Worm (Caenorhabditis elegans): Measurements from ENCODE around the gene sfxn-2.
A peak's percentile ranks its signal among the peaks of the same experiment; 100 is the strongest.

Gene sfxn-2

DNA sequence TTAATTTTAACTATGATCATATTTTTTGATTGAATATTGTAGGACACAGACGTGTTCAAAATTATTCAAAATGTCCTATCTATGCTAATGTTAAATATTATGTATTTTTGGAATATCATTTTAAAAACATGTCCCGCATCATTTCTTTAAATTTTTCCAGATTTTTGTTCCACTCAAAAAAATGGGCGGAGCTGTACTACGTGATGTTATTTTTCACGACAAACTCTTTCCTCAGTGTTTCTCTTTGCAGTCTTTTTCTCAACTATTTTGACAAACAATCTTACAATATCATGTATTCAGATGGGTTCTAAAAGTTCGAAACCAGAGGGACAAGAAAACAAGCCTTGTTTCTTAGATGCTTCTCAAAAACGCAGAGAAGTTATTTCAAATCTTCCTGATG lies 18.3 kb upstream of the sfxn-2 start, which contains the start of gene F45E1.5:
TSS of gene F45E1.5 (plus strand) at position 301 of the 400 bp plus-strand sequence.
- TF ChIP-seq fos-1 (tag; optimal IDR thresholded peaks at IDR 0.05) = no peak
- no peak for TF ChIP-seq nhr-12 (tag; optimal IDR thresholded peaks at IDR 0.05)
- TF ChIP-seq efl-1 (optimal IDR thresholded peaks at IDR 0.05) = no peak
- TF ChIP-seq efl-1 (GFP tag; optimal IDR thresholded peaks at IDR 0.05 in 1 of 2) = no peak
- TF ChIP-seq ceh-63 (GFP tag; optimal IDR thresholded peaks at IDR 0.05) = no peak

DNA sequence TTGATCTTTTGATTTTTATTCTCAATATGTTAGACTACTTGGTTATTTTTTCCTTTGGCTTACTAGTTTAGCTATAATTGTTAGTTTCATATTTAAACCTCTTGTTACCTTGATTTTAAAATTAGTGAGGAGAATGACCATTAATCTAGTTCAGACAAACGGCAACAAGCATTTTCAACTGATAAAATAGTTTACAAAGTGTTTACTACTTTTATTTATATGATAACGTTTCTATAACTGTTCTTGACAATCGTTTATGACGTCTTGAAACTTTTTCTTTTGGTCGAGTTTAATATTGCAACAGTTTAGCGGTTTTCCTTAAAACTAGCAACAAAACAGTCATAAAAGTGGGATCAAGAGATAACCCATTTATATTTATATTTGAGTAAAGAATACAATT lies 17.6 kb upstream of the sfxn-2 start:
- peak; percentile 23 for TF ChIP-seq elt-2 (tag; optimal IDR thresholded peaks at IDR 0.05)
- no peak for TF ChIP-seq zip-4 (GFP tag; optimal IDR thresholded peaks at IDR 0.05)

DNA sequence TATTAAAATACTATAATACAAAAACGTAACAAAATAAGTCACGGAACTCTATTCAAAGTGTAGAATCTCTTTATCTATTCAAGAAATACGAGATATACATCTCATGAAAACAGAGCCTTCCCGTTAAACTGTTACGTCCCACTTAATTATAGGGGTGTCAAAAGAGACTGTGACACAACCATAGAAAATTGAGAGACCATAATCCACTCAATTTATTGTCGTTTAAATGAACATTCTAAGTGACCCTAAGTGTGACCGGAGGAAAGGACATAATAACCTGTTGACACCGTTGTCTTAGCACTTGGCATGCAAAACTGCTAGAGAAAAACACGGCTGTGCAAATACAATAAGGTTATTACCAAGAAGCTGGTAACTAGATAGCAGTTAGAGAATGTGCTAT lies 10.4 kb upstream of the sfxn-2 start:
- TF ChIP-seq aly-2 (tag; optimal IDR thresholded peaks at IDR 0.05) = no peak

DNA sequence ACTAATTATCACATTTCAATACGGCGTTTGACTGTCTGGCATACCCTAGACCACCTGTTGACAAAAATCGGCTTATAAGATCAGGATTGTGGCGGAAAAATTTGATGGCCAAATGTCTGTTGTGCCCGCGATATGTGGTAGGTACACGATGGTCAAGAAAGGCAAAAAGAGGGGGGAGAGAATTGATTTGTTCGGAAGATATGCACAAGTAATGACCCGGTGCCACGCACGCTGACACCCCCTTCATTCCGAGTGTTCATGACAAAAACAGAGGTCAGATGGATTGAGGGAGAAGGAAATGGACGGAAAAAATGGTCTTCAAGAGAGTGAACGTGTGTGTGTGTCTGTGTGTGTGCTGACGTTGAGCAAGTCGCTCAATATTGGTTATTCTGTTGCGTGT lies 7.3 kb upstream of the sfxn-2 start:
- TF ChIP-seq ceh-82 (tag; optimal IDR thresholded peaks at IDR 0.05) (no peak), blmp-1 (tag; optimal IDR thresholded peaks at IDR 0.05) (peak; percentile 6), vab-15 (tag; optimal IDR thresholded peaks at IDR 0.05) (no peak), zip-4 (GFP tag; optimal IDR thresholded peaks at IDR 0.05) (no peak), nhr-76 (tag; optimal IDR thresholded peaks at IDR 0.05) (no peak), ztf-11 (tag; optimal IDR thresholded peaks at IDR 0.05) (peak in 1 of 2 experiments; percentile 39), snu-23 (GFP tag; optimal IDR thresholded peaks at IDR 0.05) (no peak), lin-14 (GFP tag; optimal IDR thresholded peaks at IDR 0.05) (no peak), mep-1 (tag; optimal IDR thresholded peaks at IDR 0.05) (peak; percentile 34)

DNA sequence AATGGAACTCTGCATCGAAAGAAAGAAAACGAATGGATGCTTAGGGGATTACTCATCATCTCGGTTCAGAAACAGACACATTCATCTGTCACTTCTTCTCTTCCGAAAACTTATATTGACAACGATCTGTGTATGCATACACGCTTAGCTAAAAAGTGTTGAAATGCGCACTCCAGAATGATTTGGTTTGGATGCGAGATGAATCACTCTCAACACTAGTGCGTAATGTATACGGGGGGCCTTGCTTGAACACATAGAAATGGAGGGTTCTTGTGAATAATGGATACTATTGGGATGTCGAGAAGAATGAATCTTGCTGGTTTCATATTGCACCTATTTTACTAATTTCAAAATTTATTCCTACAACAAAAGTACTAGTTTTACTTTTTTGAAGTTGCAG lies 5.9 kb upstream of the sfxn-2 start:
- TF ChIP-seq mab-9 (GFP tag; IDR thresholded peaks at IDR 0.05) = no peak
- TF ChIP-seq hlh-17 (GFP tag; optimal IDR thresholded peaks at IDR 0.05; ENCODE audit: borderline replicate concordance) = no peak
- TF ChIP-seq ztf-4 (tag; optimal IDR thresholded peaks at IDR 0.05) = no peak

DNA sequence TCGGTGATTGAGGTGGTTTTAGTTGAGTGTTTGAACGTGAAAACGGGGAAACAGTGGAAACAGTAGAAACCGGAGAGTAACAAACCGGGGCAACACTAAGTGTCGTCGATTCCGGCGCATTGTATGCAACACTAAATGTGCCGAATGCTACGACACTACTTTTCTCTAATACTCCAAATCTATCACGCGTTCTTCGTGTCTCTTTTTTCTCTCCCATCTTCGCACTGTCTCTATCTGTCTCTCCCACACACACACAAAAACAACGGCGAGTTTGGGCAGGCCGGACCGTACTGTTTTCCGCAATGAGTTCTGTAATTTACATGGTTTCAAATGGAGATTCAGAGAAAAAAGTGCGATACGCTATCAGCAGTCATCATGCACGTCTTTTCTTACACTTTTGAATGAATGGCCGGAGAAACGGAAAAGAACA lies 4.0 kb upstream of the sfxn-2 start:
- TF ChIP-seq ceh-88 (GFP tag; IDR thresholded peaks at IDR 0.05) = no peak
- no peak for TF ChIP-seq sox-4 (tag; optimal IDR thresholded peaks at IDR 0.05)
- peak; percentile 40 for TF ChIP-seq nhr-77 (tag; optimal IDR thresholded peaks at IDR 0.05)
- no peak for TF ChIP-seq fkh-8 (tag; optimal IDR thresholded peaks at IDR 0.05)
- peak; percentile 10 for TF ChIP-seq fos-1 (tag; optimal IDR thresholded peaks at IDR 0.05)
- TF ChIP-seq nhr-71 (tag; optimal IDR thresholded peaks at IDR 0.05) = peak; percentile 67
- peak; percentile 49 for TF ChIP-seq nhr-90 (tag; optimal IDR thresholded peaks at IDR 0.05; ENCODE audit: poor library complexity)
- peak; percentile 73 for TF ChIP-seq nhr-20 (tag; optimal IDR thresholded peaks at IDR 0.05)
- no peak for TF ChIP-seq ceh-63 (GFP tag; optimal IDR thresholded peaks at IDR 0.05)
- TF ChIP-seq mef-2 (tag; optimal IDR thresholded peaks at IDR 0.05) = no peak
- TF ChIP-seq hlh-4 (tag; optimal IDR thresholded peaks at IDR 0.05) = no peak
- peak; percentile 94 for TF ChIP-seq pqm-1 (tag; optimal IDR thresholded peaks at IDR 0.05)
- no peak for TF ChIP-seq skn-1 (tag; optimal IDR thresholded peaks at IDR 0.05)
- TF ChIP-seq pag-3 (tag; optimal IDR thresholded peaks at IDR 0.05; ENCODE audit: borderline replicate concordance, insufficient read depth) = no peak
- 0 out of 2 replicates have a peak, but pooled peaks have one; percentile 21 for TF ChIP-seq grh-1 (GFP tag; IDR thresholded peaks at IDR 0.05)
- TF ChIP-seq lin-14 (GFP tag; optimal IDR thresholded peaks at IDR 0.05) = peak; percentile 79
- TF ChIP-seq nhr-237 (tag; optimal IDR thresholded peaks at IDR 0.05) = no peak
- peak; percentile 11 to 68 for TF ChIP-seq lsy-2 (tag; optimal IDR thresholded peaks at IDR 0.05)
- TF ChIP-seq nhr-11 (tag; optimal IDR thresholded peaks at IDR 0.05) = no peak
- TF ChIP-seq nhr-76 (tag; optimal IDR thresholded peaks at IDR 0.05) = no peak
- no peak for TF ChIP-seq isw-1 (GFP tag; IDR thresholded peaks at IDR 0.05)
- TF ChIP-seq mdl-1 (tag; optimal IDR thresholded peaks at IDR 0.05) = peak in 1 of 2 experiments; percentile 38
- TF ChIP-seq elt-3 (tag; optimal IDR thresholded peaks at IDR 0.05) = peak in 3 of 6 experiments; percentile 28 to 60 (median 59)
- TF ChIP-seq ztf-11 (tag; optimal IDR thresholded peaks at IDR 0.05) = no peak
- no peak for TF ChIP-seq hpl-2 (GFP tag; optimal IDR thresholded peaks at IDR 0.05)
- TF ChIP-seq swsn-7 (tag; optimal IDR thresholded peaks at IDR 0.05) = peak; percentile 17
- no peak for TF ChIP-seq fkh-10 (GFP tag; optimal IDR thresholded peaks at IDR 0.05)
- peak; percentile 92 for TF ChIP-seq nhr-85 (tag)
- TF ChIP-seq nhr-84 (tag; optimal IDR thresholded peaks at IDR 0.05) = no peak
- no peak for TF ChIP-seq egl-27 (tag; optimal IDR thresholded peaks at IDR 0.05)
